Fruit fly (Drosophila melanogaster): ENCODE data around the gene CG14423.

DNA sequence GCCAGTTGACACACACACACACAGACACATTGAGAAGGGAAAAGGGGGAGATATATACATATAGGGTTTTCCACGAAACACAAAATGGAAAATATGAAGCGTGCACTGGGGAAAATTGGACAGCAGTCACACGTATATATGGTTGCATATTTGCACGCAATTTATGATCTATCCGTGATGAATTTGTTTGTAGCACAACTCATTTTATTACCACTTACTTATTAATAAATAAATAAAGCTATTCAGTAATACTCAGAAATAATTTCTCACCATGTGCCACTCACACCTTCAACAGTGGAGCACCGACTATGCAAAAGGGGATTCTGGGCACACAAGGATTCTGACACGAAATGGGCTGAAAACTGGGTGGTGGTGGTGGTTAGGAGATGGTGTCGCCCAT, 31.1 kb upstream of the CG14423 start:
- no peak for TF ChIP-seq CG7045 (GFP tag; optimal IDR thresholded peaks at IDR 0.05)
- no peak for TF ChIP-seq bab1 (GFP tag; optimal IDR thresholded peaks at IDR 0.05)
- no peak for TF ChIP-seq CG1620 (GFP tag; optimal IDR thresholded peaks at IDR 0.05)
